Fruit fly (Drosophila melanogaster): Measurements from ENCODE around the gene CG16989.

CG16989 gene

DNA sequence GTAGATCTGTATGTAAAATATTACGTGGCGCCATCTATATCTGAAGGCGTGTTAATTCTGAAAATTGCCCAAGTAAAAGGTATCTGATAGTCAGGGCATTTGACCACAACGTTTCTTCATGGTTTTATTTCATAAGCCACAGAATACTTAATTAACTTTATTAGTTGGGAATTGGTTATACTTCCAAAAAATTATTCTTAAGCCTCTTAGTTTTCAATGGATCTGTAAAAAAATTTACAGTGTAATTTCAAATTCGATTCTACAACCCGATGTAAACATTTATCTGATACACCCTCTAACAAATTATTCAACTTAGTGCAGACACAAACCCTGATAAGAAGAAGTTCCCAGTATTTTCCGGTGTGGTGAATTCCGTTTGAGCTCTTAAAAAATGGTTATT is 50.5 kb downstream of the CG16989 start (continued):
- TF ChIP-seq Sin3A (optimal IDR thresholded peaks at IDR 0.05) (no peak), ttk (GFP tag; IDR thresholded peaks at IDR 0.05) (no peak), Bteb2 (GFP tag; optimal IDR thresholded peaks at IDR 0.05) (no peak), CG7372 (GFP tag; IDR thresholded peaks at IDR 0.05) (no peak), toy (GFP tag; IDR thresholded peaks at IDR 0.05) (no peak), CG3995 (GFP tag; optimal IDR thresholded peaks at IDR 0.05) (no peak), Aef1 (GFP tag; IDR thresholded peaks at IDR 0.05) (0 out of 3 replicates have a peak, but pooled peaks have one; percentile 9), C15 (GFP tag; IDR thresholded peaks at IDR 0.05) (no peak), Nf-YB (GFP tag; optimal IDR thresholded peaks at IDR 0.05) (no peak), h (optimal IDR thresholded peaks at IDR 0.05) (no peak), CG17568 (GFP tag; optimal IDR thresholded peaks at IDR 0.05) (no peak), pzg (GFP tag; optimal IDR thresholded peaks at IDR 0.05) (no peak), CG4820 (GFP tag; optimal IDR thresholded peaks at IDR 0.05) (no peak), lilli (GFP tag; optimal IDR thresholded peaks at IDR 0.05) (no peak), gt (GFP tag; IDR thresholded peaks at IDR 0.05) (no peak), lmd (GFP tag; IDR thresholded peaks at IDR 0.05) (no peak), vnd (GFP tag; IDR thresholded peaks at IDR 0.05; ENCODE audit: partially characterized antibody) (peak; percentile 30; the same call in 1 of the 3 replicates), Ets97D (GFP tag; optimal IDR thresholded peaks at IDR 0.05) (no peak), CG6765 (GFP tag; optimal IDR thresholded peaks at IDR 0.05) (no peak), Oli (tag; optimal IDR thresholded peaks at IDR 0.05) (peak; percentile 12), CG14050 (GFP tag; IDR thresholded peaks at IDR 0.05) (no peak), ftz-f1 (GFP tag; optimal IDR thresholded peaks at IDR 0.05) (no peak), Chrac-16 (GFP tag; optimal IDR thresholded peaks at IDR 0.05) (no peak), Dll (GFP tag; IDR thresholded peaks at IDR 0.05; ENCODE audit: partially characterized antibody) (no peak), CG13424 (tag; optimal IDR thresholded peaks at IDR 0.05) (peak; percentile 13), CG8290 (GFP tag; optimal IDR thresholded peaks at IDR 0.05) (no peak), CG8290 (tag; optimal IDR thresholded peaks at IDR 0.05) (no peak), MESR4 (GFP tag; optimal IDR thresholded peaks at IDR 0.05) (no peak), rib (GFP tag; IDR thresholded peaks at IDR 0.05) (no peak), PHDP (tag; optimal IDR thresholded peaks at IDR 0.05) (no peak), CG4424 (GFP tag; optimal IDR thresholded peaks at IDR 0.05) (peak; percentile 26), hth (optimal IDR thresholded peaks at IDR 0.05) (no peak), CG15011 (GFP tag; optimal IDR thresholded peaks at IDR 0.05) (no peak), Hmx (GFP tag; optimal IDR thresholded peaks at IDR 0.05) (no peak), Doc3 (GFP tag; IDR thresholded peaks at IDR 0.05; ENCODE audit: partially characterized antibody) (no peak), CG10654 (GFP tag; optimal IDR thresholded peaks at IDR 0.05) (peak; percentile 17), CG6813 (GFP tag; optimal IDR thresholded peaks at IDR 0.05) (no peak), aop (GFP tag; IDR thresholded peaks at IDR 0.05) (no peak), CG17186 (GFP tag; optimal IDR thresholded peaks at IDR 0.05) (no peak), sob (GFP tag; IDR thresholded peaks at IDR 0.05) (no peak), ato (GFP tag; IDR thresholded peaks at IDR 0.05; ENCODE audit: partially characterized antibody) (no peak), croc (GFP tag; conservative IDR thresholded peaks at IDR 0.05) (no peak), CG32772 (GFP tag; IDR thresholded peaks at IDR 0.05) (no peak), CG11085 (GFP tag; IDR thresholded peaks at IDR 0.05) (no peak), D19B (GFP tag; optimal IDR thresholded peaks at IDR 0.05) (peak; percentile 65), CG13123 (GFP tag; optimal IDR thresholded peaks at IDR 0.05) (no peak), Med (GFP tag) (peak; percentile 73), shn (GFP tag; optimal IDR thresholded peaks at IDR 0.05) (no peak), CG4617 (GFP tag; optimal IDR thresholded peaks at IDR 0.05; ENCODE audit: borderline replicate concordance) (no peak), HLH4C (GFP tag; IDR thresholded peaks at IDR 0.05; ENCODE audit: partially characterized antibody) (peak; percentile 76), bowl (GFP tag; IDR thresholded peaks at IDR 0.05) (no peak), pan (optimal IDR thresholded peaks at IDR 0.05) (no peak), pan (GFP tag; optimal IDR thresholded peaks at IDR 0.05 in 1 of 2, IDR thresholded peaks at IDR 0.05 in 1 of 2) (no peak), CG8359 (GFP tag; optimal IDR thresholded peaks at IDR 0.05; ENCODE audit: borderline replicate concordance) (no peak)
